Worm (Caenorhabditis elegans): ENCODE measurements around the gene fbxa-185.

fbxa-185 gene

DNA sequence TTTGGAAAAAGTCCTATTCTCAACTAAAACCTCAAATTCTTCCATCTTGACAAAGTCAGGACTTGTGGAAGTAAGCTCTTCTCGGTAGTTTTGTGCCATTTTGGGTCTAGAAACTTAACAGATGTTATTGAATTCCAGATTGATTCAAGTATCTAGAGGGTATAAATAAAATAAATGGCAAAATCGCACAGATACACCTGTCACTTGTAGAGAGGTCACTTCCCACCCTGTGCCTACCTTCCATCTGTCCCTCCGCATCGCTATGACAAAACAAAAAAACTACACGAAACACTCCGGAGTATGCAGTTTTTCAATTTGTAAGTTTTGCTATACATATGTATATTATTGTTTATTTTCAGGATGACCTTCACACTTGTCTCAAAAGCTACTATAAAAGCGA, 48.5 kb downstream of the fbxa-185 start, which contains the start of gene Y20C6A.4:
Gene Y20C6A.4 (plus strand): TSS at position 301 of the 400 bp plus-strand sequence.
- TF ChIP-seq blmp-1 (tag; optimal IDR thresholded peaks at IDR 0.05) (no peak), lin-13 (tag; optimal IDR thresholded peaks at IDR 0.05) (no peak)

Data from whole organism, mixed stage, embryonic.